Fruit fly (Drosophila melanogaster): ENCODE measurements around the gene alphaTub67C.
A peak's percentile ranks its signal among the peaks of the same experiment; 100 is the strongest.

alphaTub67C gene

DNA sequence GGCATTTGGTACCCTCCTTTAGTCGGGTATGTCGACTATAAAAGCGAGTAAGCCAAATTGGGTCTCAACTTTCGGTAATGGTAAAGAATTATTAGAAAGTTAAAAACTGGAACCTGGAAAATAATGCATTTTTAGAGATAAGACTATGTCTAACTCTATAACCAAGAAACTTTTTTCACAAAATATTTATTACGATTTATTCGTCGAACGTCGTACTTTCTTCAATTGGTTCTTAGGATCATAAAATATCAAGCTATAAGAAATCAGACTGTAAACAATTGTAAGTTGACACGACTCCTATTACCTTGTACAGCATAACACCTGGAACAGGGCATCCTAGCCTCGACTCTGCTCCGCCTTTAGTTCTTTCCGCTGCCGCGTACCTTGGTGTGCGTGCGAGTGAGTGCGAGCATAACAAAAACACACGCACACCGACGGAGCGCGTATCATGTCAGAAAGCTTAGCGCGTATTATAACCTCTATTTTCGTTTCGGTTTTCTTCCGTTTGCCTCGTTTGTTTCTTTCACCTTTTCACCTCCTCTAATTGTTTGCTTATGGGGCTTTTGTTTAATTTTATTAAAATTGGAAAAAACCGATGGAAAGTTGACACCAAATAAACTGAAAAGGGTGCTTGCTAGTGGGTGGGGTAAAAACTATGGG lies 12.0 kb downstream of the alphaTub67C start:
- TF ChIP-seq Sox102F (GFP tag; optimal IDR thresholded peaks at IDR 0.05) (peak; percentile 95), vri (GFP tag; optimal IDR thresholded peaks at IDR 0.05) (peak; percentile 84), CG6163 (GFP tag; IDR thresholded peaks at IDR 0.05) (peak; percentile 77), CG10669 (GFP tag; optimal IDR thresholded peaks at IDR 0.05) (peak; percentile 90), Blimp-1 (GFP tag; optimal IDR thresholded peaks at IDR 0.05) (peak; percentile 86), CG8319 (GFP tag; optimal IDR thresholded peaks at IDR 0.05) (peak; percentile 90), CG8632 (GFP tag; optimal IDR thresholded peaks at IDR 0.05) (peak; percentile 94), dsx (GFP tag; optimal IDR thresholded peaks at IDR 0.05; ENCODE audit: poor library complexity, severe bottlenecking) (peak; percentile 81), cyc (GFP tag; optimal IDR thresholded peaks at IDR 0.05) (peak; percentile 96), eg (GFP tag; IDR thresholded peaks at IDR 0.05) (peak; percentile 83; the same call in 2 of the 3 replicates), topi (GFP tag; optimal IDR thresholded peaks at IDR 0.05) (peak; percentile 97), CG3032 (tag; optimal IDR thresholded peaks at IDR 0.05) (peak; percentile 93), fd85E (GFP tag; optimal IDR thresholded peaks at IDR 0.05) (peak; percentile 64), Lpt (GFP tag; optimal IDR thresholded peaks at IDR 0.05) (peak; percentile 91), OdsH (GFP tag; optimal IDR thresholded peaks at IDR 0.05) (peak; percentile 96), Eip93F (GFP tag; optimal IDR thresholded peaks at IDR 0.05) (peak; percentile 77), Gug (GFP tag; IDR thresholded peaks at IDR 0.05) (peak; percentile 80; the same call in 1 of the 2 replicates), CG9139 (GFP tag; optimal IDR thresholded peaks at IDR 0.05) (peak; percentile 83), CG34406 (GFP tag; optimal IDR thresholded peaks at IDR 0.05) (peak; percentile 94), fd59A (GFP tag; optimal IDR thresholded peaks at IDR 0.05) (peak; percentile 95), CG4318 (GFP tag; optimal IDR thresholded peaks at IDR 0.05) (peak; percentile 96), CG32006 (GFP tag; optimal IDR thresholded peaks at IDR 0.05) (peak; percentile 98), Eip75B (GFP tag; optimal IDR thresholded peaks at IDR 0.05) (peak; percentile 97), Hr4 (GFP tag; optimal IDR thresholded peaks at IDR 0.05) (peak; percentile 96), dac (GFP tag; optimal IDR thresholded peaks at IDR 0.05) (peak; percentile 92), esn (GFP tag; optimal IDR thresholded peaks at IDR 0.05) (peak; percentile 98), net (GFP tag; optimal IDR thresholded peaks at IDR 0.05) (peak; percentile 96), CG11294 (GFP tag; IDR thresholded peaks at IDR 0.05) (peak; percentile 81), CG6854 (GFP tag; optimal IDR thresholded peaks at IDR 0.05) (peak; percentile 78), CG15336 (GFP tag; IDR thresholded peaks at IDR 0.05) (peak; percentile 83), CG1621 (tag; optimal IDR thresholded peaks at IDR 0.05) (peak; percentile 78), Sox14 (GFP tag; optimal IDR thresholded peaks at IDR 0.05) (peak; percentile 97), salr (GFP tag; optimal IDR thresholded peaks at IDR 0.05) (peak; percentile 76 to 97), CG10631 (GFP tag; optimal IDR thresholded peaks at IDR 0.05) (peak; percentile 96), CG16779 (tag; optimal IDR thresholded peaks at IDR 0.05) (peak; percentile 80), pdm3 (GFP tag; optimal IDR thresholded peaks at IDR 0.05) (peak; percentile 96), CG3919 (GFP tag; optimal IDR thresholded peaks at IDR 0.05) (peak; percentile 96), Ets21C (GFP tag; optimal IDR thresholded peaks at IDR 0.05) (peak; percentile 95), CG7368 (GFP tag; optimal IDR thresholded peaks at IDR 0.05) (peak; percentile 86), lz (GFP tag; optimal IDR thresholded peaks at IDR 0.05) (peak; percentile 97), acj6 (GFP tag; optimal IDR thresholded peaks at IDR 0.05) (peak; percentile 95), CG11902 (GFP tag; optimal IDR thresholded peaks at IDR 0.05) (peak; percentile 93), achi (GFP tag; optimal IDR thresholded peaks at IDR 0.05) (peak; percentile 94), CG8119 (GFP tag; IDR thresholded peaks at IDR 0.05) (peak; percentile 86), Ets96B (tag; optimal IDR thresholded peaks at IDR 0.05) (peak; percentile 89), Hr38 (GFP tag; optimal IDR thresholded peaks at IDR 0.05) (peak; percentile 33), CG31627 (GFP tag; optimal IDR thresholded peaks at IDR 0.05) (peak; percentile 96), Eip78C (GFP tag) (peak; percentile 99), svp (GFP tag) (peak; percentile 99), fkh (GFP tag; optimal IDR thresholded peaks at IDR 0.05) (peak; percentile 78), Sox15 (GFP tag; optimal IDR thresholded peaks at IDR 0.05) (peak; percentile 95)

Data from whole organism, prepupa.